Worm (Caenorhabditis elegans): Measurements from ENCODE around the gene sec-61.G.

- TF ChIP-seq nfya-1 (tag; optimal IDR thresholded peaks at IDR 0.05) (no peak), syd-9 (tag; optimal IDR thresholded peaks at IDR 0.05) (no peak), ama-1 (optimal IDR thresholded peaks at IDR 0.05) (no peak), ceh-9 (tag; optimal IDR thresholded peaks at IDR 0.05) (no peak), ahr-1 (tag; optimal IDR thresholded peaks at IDR 0.05) (no peak), ets-4 (tag; optimal IDR thresholded peaks at IDR 0.05) (no peak), tbx-2 (tag; optimal IDR thresholded peaks at IDR 0.05) (no peak), T23F11.4 (GFP tag; optimal IDR thresholded peaks at IDR 0.05) (no peak), lin-11 (tag; optimal IDR thresholded peaks at IDR 0.05) (no peak), npax-4 (tag; optimal IDR thresholded peaks at IDR 0.05) (no peak), odd-2 (tag; optimal IDR thresholded peaks at IDR 0.05) (no peak), ceh-22 (tag; optimal IDR thresholded peaks at IDR 0.05) (no peak), eyg-1 (tag; optimal IDR thresholded peaks at IDR 0.05) (no peak)
Measured at ce11 chrV:10870050-10870449, 26.9 kb downstream of the sec-61.G start.
